Worm (Caenorhabditis elegans) whole organism, early embryonic: Measurements from ENCODE around the gene D2024.4.

Experiments used
- B0310.2 ChIP-seq: sonication (generic microtip); optimal IDR thresholded peaks from 2 replicates; lab custom pipeline; 2016; ENCODE audit warnings: mild to moderate bottlenecking, missing genetic modification characterization, missing compliant biosample characterization
- F13C5.2 ChIP-seq: sonication (generic microtip); optimal IDR thresholded peaks from 2 replicates; lab custom pipeline; 2017; ENCODE audit warnings: mild to moderate bottlenecking, missing genetic modification characterization, inconsistent platforms, missing compliant biosample characterization
- aly-1 ChIP-seq: sonication (generic microtip); optimal IDR thresholded peaks from 2 replicates; lab custom pipeline; 2016; ENCODE audit warnings: missing genetic modification characterization, missing compliant biosample characterization
- ama-1 ChIP-seq: fragments of 150-350 bp; optimal IDR thresholded peaks from 2 replicates; lab custom pipeline; 2014
- ceh-13 ChIP-seq: fragments of 200-800 bp; sonication (Bioruptor generic); optimal IDR thresholded peaks from 2 replicates; lab custom pipeline; 2018; ENCODE audit warnings: mild to moderate bottlenecking, missing genetic modification characterization, missing compliant biosample characterization
- ceh-36 ChIP-seq: sonication (generic microtip); optimal IDR thresholded peaks from 2 replicates; lab custom pipeline; 2016; ENCODE audit warnings: missing genetic modification characterization, inconsistent platforms, missing compliant biosample characterization
- ets-7 ChIP-seq: sonication (generic microtip); optimal IDR thresholded peaks from 2 replicates; lab custom pipeline; 2016; ENCODE audit warnings: missing genotype, missing genetic modification characterization, missing compliant biosample characterization
- flt-1 ChIP-seq: fragments of 200-800 bp; sonication (Bioruptor generic); IDR thresholded peaks from 2 replicates; pipeline ENCODE4 v1.3.6; 2022; ENCODE audit warnings: missing genetic modification characterization, missing compliant biosample characterization
- hmbx-1 ChIP-seq: sonication (generic microtip); optimal IDR thresholded peaks from 2 replicates; lab custom pipeline; 2016; ENCODE audit warnings: mild to moderate bottlenecking, missing genetic modification characterization, missing compliant biosample characterization
- hmg-4 ChIP-seq: fragments of 200-800 bp; sonication (Bioruptor generic); optimal IDR thresholded peaks from 2 replicates; lab custom pipeline; 2018; ENCODE audit warnings: mild to moderate bottlenecking, missing genetic modification characterization, missing compliant biosample characterization
- hnd-1 ChIP-seq: sonication (generic microtip); optimal IDR thresholded peaks from 2 replicates; lab custom pipeline; 2016; ENCODE audit warnings: missing genetic modification characterization, missing compliant biosample characterization
- pes-1 ChIP-seq: fragments of 200-800 bp; sonication (Bioruptor generic); IDR thresholded peaks from 2 replicates; pipeline ENCODE4 v1.3.6; 2022; ENCODE audit warnings: missing genetic modification reagents, missing genetic modification characterization, missing compliant biosample characterization
- scrt-1 ChIP-seq: fragments of 200-800 bp; sonication (Bioruptor generic); IDR thresholded peaks from 2 replicates; pipeline ENCODE4 v1.3.6; 2022; ENCODE audit warnings: missing genetic modification characterization, missing compliant biosample characterization
- sea-1 ChIP-seq: fragments of 200-800 bp; sonication (Bioruptor generic); conservative IDR thresholded peaks from 2 replicates; pipeline ENCODE4 v1.3.6; 2022; ENCODE audit warnings: missing genetic modification characterization, missing compliant biosample characterization
- tbx-11 ChIP-seq: fragments of 200-800 bp; sonication (Bioruptor generic); IDR thresholded peaks from 2 replicates; pipeline ENCODE4 v1.3.6; 2022; ENCODE audit warnings: missing genetic modification characterization, missing compliant biosample characterization
- tbx-37 ChIP-seq: fragments of 200-800 bp; sonication (Bioruptor generic); conservative IDR thresholded peaks from 2 replicates; pipeline ENCODE4 v1.3.6; 2022; ENCODE audit warnings: missing genetic modification reagents, missing genetic modification characterization, missing compliant biosample characterization
- tra-4 ChIP-seq: sonication (generic microtip); optimal IDR thresholded peaks from 2 replicates; lab custom pipeline; 2017; ENCODE audit warnings: missing genetic modification characterization, missing compliant biosample characterization

D2024.4 gene

ce11 chrIV:7211313-7211712 lies 19.7 kb upstream of the D2024.4 start:
- TF ChIP-seq hnd-1 (tag; lab: Kevin White, UChicago) = no peak
- TF ChIP-seq sea-1 (GFP tag; lab: Robert Waterston, UW) = no peak
- TF ChIP-seq flt-1 (GFP tag; lab: Robert Waterston, UW) = no peak
- no peak for TF ChIP-seq hmg-4
- no peak for TF ChIP-seq tra-4
- no peak for TF ChIP-seq ets-7 (tag; lab: Kevin White, UChicago)
- no peak for TF ChIP-seq tbx-11 (GFP tag; lab: Robert Waterston, UW)
- no peak for TF ChIP-seq pes-1 (GFP tag; lab: Robert Waterston, UW)
- no peak for TF ChIP-seq ama-1 (lab: Kevin White, UChicago)
- no peak for TF ChIP-seq scrt-1 (GFP tag; lab: Robert Waterston, UW)
- TF ChIP-seq B0310.2 (tag; lab: Kevin White, UChicago) = no peak
- TF ChIP-seq hmbx-1 = no peak
- TF ChIP-seq F13C5.2 = no peak
- TF ChIP-seq ceh-13 (GFP tag; lab: Kevin White, UChicago) = no peak
- no peak for TF ChIP-seq tbx-37 (GFP tag; lab: Robert Waterston, UW)
- TF ChIP-seq ceh-36 (tag; lab: Kevin White, UChicago) = no peak
- no peak for TF ChIP-seq aly-1

ce11 chrIV:7212769-7213168 lies 18.3 kb upstream of the D2024.4 start:
- no peak for TF ChIP-seq ceh-36 (tag; lab: Kevin White, UChicago)

ce11 chrIV:7216210-7216609 lies 14.8 kb upstream of the D2024.4 start:
- no peak for TF ChIP-seq aly-1
- TF ChIP-seq pes-1 (GFP tag; lab: Robert Waterston, UW) = no peak
- no peak for TF ChIP-seq tbx-37 (GFP tag; lab: Robert Waterston, UW)
- TF ChIP-seq sea-1 (GFP tag; lab: Robert Waterston, UW) = no peak
- TF ChIP-seq ets-7 (tag; lab: Kevin White, UChicago) = no peak
- TF ChIP-seq F13C5.2 = no peak
- no peak for TF ChIP-seq hnd-1 (tag; lab: Kevin White, UChicago)
- no peak for TF ChIP-seq hmg-4
- TF ChIP-seq B0310.2 (tag; lab: Kevin White, UChicago) = no peak
- no peak for TF ChIP-seq hmbx-1
- no peak for TF ChIP-seq tbx-11 (GFP tag; lab: Robert Waterston, UW)
- no peak for TF ChIP-seq scrt-1 (GFP tag; lab: Robert Waterston, UW)

ce11 chrIV:7219398-7220087 lies 11.5 kb upstream of the D2024.4 start, which contains the start of the genes glb-23 and R13A1.1:
TSS of gene glb-23 (minus strand) at chrIV:7219498.
TSS of gene R13A1.1 (plus strand) at chrIV:7220037.
- TF ChIP-seq ceh-36 (tag; lab: Kevin White, UChicago) (no peak), F13C5.2 (no peak), scrt-1 (GFP tag; lab: Robert Waterston, UW) (no peak), pes-1 (GFP tag; lab: Robert Waterston, UW) (no peak), ama-1 (lab: Kevin White, UChicago) (no peak), ceh-13 (GFP tag; lab: Kevin White, UChicago) (no peak), aly-1 (no peak), tra-4 (no peak), hnd-1 (tag; lab: Kevin White, UChicago) (no peak), tbx-37 (GFP tag; lab: Robert Waterston, UW) (no peak), hmbx-1 (no peak), flt-1 (GFP tag; lab: Robert Waterston, UW) (no peak), sea-1 (GFP tag; lab: Robert Waterston, UW) (no peak), ets-7 (tag; lab: Kevin White, UChicago) (no peak), hmg-4 (no peak), B0310.2 (tag; lab: Kevin White, UChicago) (no peak), tbx-11 (GFP tag; lab: Robert Waterston, UW) (no peak)

ce11 chrIV:7222088-7222487 lies 8.9 kb upstream of the D2024.4 start:
- no peak for TF ChIP-seq tra-4
- no peak for TF ChIP-seq pes-1 (GFP tag; lab: Robert Waterston, UW)
- TF ChIP-seq hmbx-1 = no peak
- TF ChIP-seq aly-1 = no peak
- no peak for TF ChIP-seq F13C5.2

- no peak for TF ChIP-seq hnd-1 (tag; lab: Kevin White, UChicago)
- no peak for TF ChIP-seq tra-4
- TF ChIP-seq scrt-1 (GFP tag; lab: Robert Waterston, UW) = no peak
Measured at ce11 chrIV:7227072-7227471, 4.0 kb upstream of the D2024.4 start, which contains the start of gene R13A1.10. TSS of gene R13A1.10 (minus strand) at chrIV:7227172.

- TF ChIP-seq hmg-4 (no peak), ceh-36 (tag; lab: Kevin White, UChicago) (no peak), F13C5.2 (no peak), flt-1 (GFP tag; lab: Robert Waterston, UW) (no peak), ets-7 (tag; lab: Kevin White, UChicago) (no peak), ama-1 (lab: Kevin White, UChicago) (no peak), ceh-13 (GFP tag; lab: Kevin White, UChicago) (no peak), hmbx-1 (no peak), hnd-1 (tag; lab: Kevin White, UChicago) (no peak), pes-1 (GFP tag; lab: Robert Waterston, UW) (no peak), aly-1 (no peak), tbx-11 (GFP tag; lab: Robert Waterston, UW) (no peak), tbx-37 (GFP tag; lab: Robert Waterston, UW) (no peak), scrt-1 (GFP tag; lab: Robert Waterston, UW) (no peak), sea-1 (GFP tag; lab: Robert Waterston, UW) (no peak), tra-4 (no peak), B0310.2 (tag; lab: Kevin White, UChicago) (no peak)
Measured at ce11 chrIV:7228208-7228607, 2.8 kb upstream of the D2024.4 start, which contains the start of gene D2024.5. TSS of gene D2024.5 (minus strand) at chrIV:7228308.
